Worm (Caenorhabditis elegans) whole organism, early embryonic: ENCODE measurements around the gene nhr-218.

Experiments
- B0310.2 ChIP-seq: sonication (generic microtip); optimal IDR thresholded peaks from 2 replicates; lab custom pipeline; 2016; ENCODE audit warnings: mild to moderate bottlenecking, missing genetic modification characterization, missing compliant biosample characterization
- F13C5.2 ChIP-seq: sonication (generic microtip); optimal IDR thresholded peaks from 2 replicates; lab custom pipeline; 2017; ENCODE audit warnings: mild to moderate bottlenecking, missing genetic modification characterization, inconsistent platforms, missing compliant biosample characterization
- aly-1 ChIP-seq: sonication (generic microtip); optimal IDR thresholded peaks from 2 replicates; lab custom pipeline; 2016; ENCODE audit warnings: missing genetic modification characterization, missing compliant biosample characterization
- ama-1 ChIP-seq: fragments of 150-350 bp; optimal IDR thresholded peaks from 2 replicates; lab custom pipeline; 2014
- ceh-13 ChIP-seq: fragments of 200-800 bp; sonication (Bioruptor generic); optimal IDR thresholded peaks from 2 replicates; lab custom pipeline; 2018; ENCODE audit warnings: mild to moderate bottlenecking, missing genetic modification characterization, missing compliant biosample characterization
- ceh-36 ChIP-seq: sonication (generic microtip); optimal IDR thresholded peaks from 2 replicates; lab custom pipeline; 2016; ENCODE audit warnings: missing genetic modification characterization, inconsistent platforms, missing compliant biosample characterization
- ets-7 ChIP-seq: sonication (generic microtip); optimal IDR thresholded peaks from 2 replicates; lab custom pipeline; 2016; ENCODE audit warnings: missing genotype, missing genetic modification characterization, missing compliant biosample characterization
- flt-1 ChIP-seq: fragments of 200-800 bp; sonication (Bioruptor generic); IDR thresholded peaks from 2 replicates; pipeline ENCODE4 v1.3.6; 2022; ENCODE audit warnings: missing genetic modification characterization, missing compliant biosample characterization
- hmbx-1 ChIP-seq: sonication (generic microtip); optimal IDR thresholded peaks from 2 replicates; lab custom pipeline; 2016; ENCODE audit warnings: mild to moderate bottlenecking, missing genetic modification characterization, missing compliant biosample characterization
- hmg-4 ChIP-seq: fragments of 200-800 bp; sonication (Bioruptor generic); optimal IDR thresholded peaks from 2 replicates; lab custom pipeline; 2018; ENCODE audit warnings: mild to moderate bottlenecking, missing genetic modification characterization, missing compliant biosample characterization
- hnd-1 ChIP-seq: sonication (generic microtip); optimal IDR thresholded peaks from 2 replicates; lab custom pipeline; 2016; ENCODE audit warnings: missing genetic modification characterization, missing compliant biosample characterization
- pes-1 ChIP-seq: fragments of 200-800 bp; sonication (Bioruptor generic); IDR thresholded peaks from 2 replicates; pipeline ENCODE4 v1.3.6; 2022; ENCODE audit warnings: missing genetic modification reagents, missing genetic modification characterization, missing compliant biosample characterization
- scrt-1 ChIP-seq: fragments of 200-800 bp; sonication (Bioruptor generic); IDR thresholded peaks from 2 replicates; pipeline ENCODE4 v1.3.6; 2022; ENCODE audit warnings: missing genetic modification characterization, missing compliant biosample characterization
- sea-1 ChIP-seq: fragments of 200-800 bp; sonication (Bioruptor generic); conservative IDR thresholded peaks from 2 replicates; pipeline ENCODE4 v1.3.6; 2022; ENCODE audit warnings: missing genetic modification characterization, missing compliant biosample characterization
- tbx-11 ChIP-seq: fragments of 200-800 bp; sonication (Bioruptor generic); IDR thresholded peaks from 2 replicates; pipeline ENCODE4 v1.3.6; 2022; ENCODE audit warnings: missing genetic modification characterization, missing compliant biosample characterization
- tbx-37 ChIP-seq: fragments of 200-800 bp; sonication (Bioruptor generic); conservative IDR thresholded peaks from 2 replicates; pipeline ENCODE4 v1.3.6; 2022; ENCODE audit warnings: missing genetic modification reagents, missing genetic modification characterization, missing compliant biosample characterization
- tra-4 ChIP-seq: sonication (generic microtip); optimal IDR thresholded peaks from 2 replicates; lab custom pipeline; 2017; ENCODE audit warnings: missing genetic modification characterization, missing compliant biosample characterization

The nhr-218 gene

ce11 chrV:16220020-16220419 is 38.2 kb upstream of the nhr-218 start:
- TF ChIP-seq scrt-1 (GFP tag; lab: Robert Waterston, UW) (no peak), tra-4 (tag; lab: Kevin White, UChicago) (no peak), sea-1 (GFP tag; lab: Robert Waterston, UW) (no peak), ceh-13 (GFP tag; lab: Kevin White, UChicago) (no peak), tbx-11 (no peak), B0310.2 (no peak), pes-1 (no peak), hmg-4 (GFP tag; lab: Kevin White, UChicago) (no peak), flt-1 (GFP tag; lab: Robert Waterston, UW) (no peak), aly-1 (tag; lab: Kevin White, UChicago) (no peak), tbx-37 (GFP tag; lab: Robert Waterston, UW) (no peak), F13C5.2 (tag; lab: Kevin White, UChicago) (no peak), ceh-36 (tag; lab: Kevin White, UChicago) (no peak), hnd-1 (tag; lab: Kevin White, UChicago) (no peak), ets-7 (tag; lab: Kevin White, UChicago) (no peak), ama-1 (lab: Kevin White, UChicago) (no peak)

- TF ChIP-seq B0310.2: no peak
- no peak for TF ChIP-seq pes-1
- TF ChIP-seq ets-7 (tag; lab: Kevin White, UChicago): no peak
- TF ChIP-seq hnd-1 (tag; lab: Kevin White, UChicago): no peak
- no peak for TF ChIP-seq F13C5.2 (tag; lab: Kevin White, UChicago)
- TF ChIP-seq scrt-1 (GFP tag; lab: Robert Waterston, UW): no peak
- TF ChIP-seq ama-1 (lab: Kevin White, UChicago): no peak
- TF ChIP-seq ceh-36 (tag; lab: Kevin White, UChicago): no peak
- TF ChIP-seq aly-1 (tag; lab: Kevin White, UChicago): no peak
- TF ChIP-seq hmg-4 (GFP tag; lab: Kevin White, UChicago): no peak
- TF ChIP-seq tbx-37 (GFP tag; lab: Robert Waterston, UW): no peak
These were observed 34.2 kb upstream of the nhr-218 start, which contains the start of gene stdh-2 for ce11 chrV:16224027-16224426. Gene stdh-2 (plus strand): TSS chrV:16224327.

ce11 chrV:16225524-16226116 is 32.6 kb upstream of the nhr-218 start:
- TF ChIP-seq sea-1 (GFP tag; lab: Robert Waterston, UW) (no peak), hnd-1 (tag; lab: Kevin White, UChicago) (no peak), flt-1 (GFP tag; lab: Robert Waterston, UW) (no peak), hmg-4 (GFP tag; lab: Kevin White, UChicago) (no peak), ceh-36 (tag; lab: Kevin White, UChicago) (no peak), ceh-13 (GFP tag; lab: Kevin White, UChicago) (no peak), aly-1 (tag; lab: Kevin White, UChicago) (no peak), tbx-11 (no peak), B0310.2 (no peak), pes-1 (no peak), ama-1 (lab: Kevin White, UChicago) (no peak), hmbx-1 (tag; lab: Kevin White, UChicago) (no peak), F13C5.2 (tag; lab: Kevin White, UChicago) (no peak), tra-4 (tag; lab: Kevin White, UChicago) (no peak), scrt-1 (GFP tag; lab: Robert Waterston, UW) (no peak), tbx-37 (GFP tag; lab: Robert Waterston, UW) (no peak), ets-7 (tag; lab: Kevin White, UChicago) (no peak)

- no peak for TF ChIP-seq tbx-37 (GFP tag; lab: Robert Waterston, UW)
- TF ChIP-seq scrt-1 (GFP tag; lab: Robert Waterston, UW): no peak
- no peak for TF ChIP-seq ceh-13 (GFP tag; lab: Kevin White, UChicago)
- TF ChIP-seq hmbx-1 (tag; lab: Kevin White, UChicago): no peak
- TF ChIP-seq tra-4 (tag; lab: Kevin White, UChicago): no peak
- TF ChIP-seq hmg-4 (GFP tag; lab: Kevin White, UChicago): no peak
- no peak for TF ChIP-seq flt-1 (GFP tag; lab: Robert Waterston, UW)
- TF ChIP-seq B0310.2: no peak
- TF ChIP-seq ceh-36 (tag; lab: Kevin White, UChicago): no peak
- TF ChIP-seq sea-1 (GFP tag; lab: Robert Waterston, UW): no peak
- TF ChIP-seq F13C5.2 (tag; lab: Kevin White, UChicago): no peak
- TF ChIP-seq ama-1 (lab: Kevin White, UChicago): no peak
- no peak for TF ChIP-seq tbx-11
- no peak for TF ChIP-seq pes-1
- no peak for TF ChIP-seq aly-1 (tag; lab: Kevin White, UChicago)
- TF ChIP-seq ets-7 (tag; lab: Kevin White, UChicago): no peak
- no peak for TF ChIP-seq hnd-1 (tag; lab: Kevin White, UChicago)
These were observed 31.7 kb upstream of the nhr-218 start, which contains the start of gene F11A5.13 for ce11 chrV:16226581-16226980. Gene F11A5.13 (minus strand): TSS chrV:16226681.

ce11 chrV:16229439-16229838 is 28.8 kb upstream of the nhr-218 start:
- no peak for TF ChIP-seq hnd-1 (tag; lab: Kevin White, UChicago)
- no peak for TF ChIP-seq ama-1 (lab: Kevin White, UChicago)
- TF ChIP-seq tbx-11: no peak
- no peak for TF ChIP-seq flt-1 (GFP tag; lab: Robert Waterston, UW)
- no peak for TF ChIP-seq sea-1 (GFP tag; lab: Robert Waterston, UW)
- no peak for TF ChIP-seq ceh-36 (tag; lab: Kevin White, UChicago)
- TF ChIP-seq tra-4 (tag; lab: Kevin White, UChicago): no peak
- no peak for TF ChIP-seq tbx-37 (GFP tag; lab: Robert Waterston, UW)
- no peak for TF ChIP-seq ceh-13 (GFP tag; lab: Kevin White, UChicago)
- TF ChIP-seq aly-1 (tag; lab: Kevin White, UChicago): no peak

- TF ChIP-seq tbx-37 (GFP tag; lab: Robert Waterston, UW) (no peak), aly-1 (tag; lab: Kevin White, UChicago) (no peak), hmg-4 (GFP tag; lab: Kevin White, UChicago) (no peak), hmbx-1 (tag; lab: Kevin White, UChicago) (no peak), ceh-36 (tag; lab: Kevin White, UChicago) (no peak), pes-1 (no peak), ets-7 (tag; lab: Kevin White, UChicago) (no peak), sea-1 (GFP tag; lab: Robert Waterston, UW) (no peak), tra-4 (tag; lab: Kevin White, UChicago) (no peak), scrt-1 (GFP tag; lab: Robert Waterston, UW) (no peak), F13C5.2 (tag; lab: Kevin White, UChicago) (no peak), ceh-13 (GFP tag; lab: Kevin White, UChicago) (no peak), ama-1 (lab: Kevin White, UChicago) (no peak), B0310.2 (no peak), flt-1 (GFP tag; lab: Robert Waterston, UW) (no peak), tbx-11 (no peak), hnd-1 (tag; lab: Kevin White, UChicago) (no peak)
These were observed 28.3 kb upstream of the nhr-218 start, which contains the start of the genes F21H7.2 and F21H7.12 for ce11 chrV:16229896-16230295. Gene F21H7.2 (minus strand): TSS chrV:16229996. Gene F21H7.12 (plus strand): TSS chrV:16230165.
